Worm (Caenorhabditis elegans) whole organism, midembryonic: ENCODE data around the gene ZK512.2.

Experiments
- T22C8.4 ChIP-seq: fragments of 200-800 bp; sonication (Bioruptor generic); IDR thresholded peaks from 2 replicates; pipeline ENCODE4 v1.3.6; 2022; ENCODE audit warnings: missing genetic modification characterization, missing compliant biosample characterization
- cog-1 ChIP-seq: sonication (generic microtip); optimal IDR thresholded peaks from 2 replicates; lab custom pipeline; 2016; ENCODE audit warnings: missing genetic modification characterization, missing compliant biosample characterization
- ref-1 ChIP-seq: fragments of 200-800 bp; sonication (Bioruptor generic); conservative IDR thresholded peaks from 2 replicates; pipeline ENCODE4 v1.3.6; 2022; ENCODE audit warnings: missing genetic modification reagents, missing genetic modification characterization, missing compliant biosample characterization
- ztf-29 ChIP-seq: fragments of 200-800 bp; sonication (Bioruptor generic); IDR thresholded peaks from 2 replicates; pipeline ENCODE4 v1.3.6; 2022; ENCODE audit warnings: missing genetic modification reagents, missing genetic modification characterization, missing compliant biosample characterization

DNA sequence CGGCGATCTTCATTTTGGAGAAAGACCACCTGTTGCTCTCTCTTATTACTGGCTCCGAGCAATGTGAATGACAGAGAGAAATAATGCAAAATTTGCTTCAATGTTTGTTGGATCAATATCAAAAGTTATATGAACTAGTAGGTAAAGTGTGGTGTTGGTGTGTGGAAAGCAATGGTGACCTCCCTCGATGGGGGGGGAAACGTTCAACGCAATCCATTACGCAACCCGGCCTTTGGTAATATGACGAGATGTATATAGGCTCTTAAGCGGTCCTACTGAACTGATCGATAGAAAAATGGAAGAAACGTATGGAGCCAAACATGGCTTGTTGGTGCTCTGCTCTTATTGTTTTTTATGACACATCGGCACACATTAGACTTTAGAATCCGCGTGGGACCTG is 34.9 kb downstream of the ZK512.2 start:
- no peak; the same call in 1 of the 2 replicates for TF ChIP-seq T22C8.4 (GFP tag; lab: Robert Waterston, UW)
- TF ChIP-seq ztf-29 (GFP tag; lab: Robert Waterston, UW), result no peak
- no peak for TF ChIP-seq cog-1 (tag; lab: Kevin White, UChicago)
- TF ChIP-seq ref-1, result no peak
